Fruit fly (Drosophila melanogaster): ENCODE results near the gene CG32639.

dm6 chrX:13208554-13208953 lies 27.8 kb downstream of the CG32639 start:
- TF ChIP-seq CG34367 (tag; optimal IDR thresholded peaks at IDR 0.05) = no peak
- no peak for TF ChIP-seq EcR (GFP tag; optimal IDR thresholded peaks at IDR 0.05)
- TF ChIP-seq fd96Ca (GFP tag; IDR thresholded peaks at IDR 0.05) = no peak
- no peak for TF ChIP-seq D1 (tag; optimal IDR thresholded peaks at IDR 0.05)
- no peak for TF ChIP-seq CG8159 (tag; optimal IDR thresholded peaks at IDR 0.05)
- TF ChIP-seq CG12605 (GFP tag; IDR thresholded peaks at IDR 0.05) = no peak
- TF ChIP-seq Ets98B (GFP tag; IDR thresholded peaks at IDR 0.05) = no peak
